Worm (Caenorhabditis elegans) whole organism, L3 larva: ENCODE measurements around the gene haf-3.
"Not testable (repeated sequence)": the region's sequence is repeated elsewhere in the genome, so short reads cannot be mapped to it uniquely, and the experiment has no call there.

Experiments used
- R02D3.7 ChIP-seq: fragments of 150-350 bp; optimal IDR thresholded peaks from 2 replicates; lab custom pipeline; 2014; ENCODE audit warnings: missing biosample characterization, missing genetic modification characterization
- ZK546.5 ChIP-seq: sonication (generic microtip); optimal IDR thresholded peaks from 2 replicates; lab custom pipeline; 2017; ENCODE audit warnings: missing biosample characterization, missing genetic modification characterization
- aly-2 ChIP-seq: fragments of 150-350 bp; optimal IDR thresholded peaks from 2 replicates; lab custom pipeline; 2014; ENCODE audit warnings: missing biosample characterization, missing genetic modification characterization
- ama-1 ChIP-seq: fragments of 150-350 bp; optimal IDR thresholded peaks from 2 replicates; lab custom pipeline; 2018
- ceh-16 ChIP-seq: sonication (generic microtip); optimal IDR thresholded peaks from 2 replicates; lab custom pipeline; 2017; ENCODE audit warnings: missing biosample characterization, missing genetic modification characterization
- ceh-28 ChIP-seq: fragments of 150-350 bp; optimal IDR thresholded peaks from 2 replicates; lab custom pipeline; 2014; ENCODE audit warnings: missing biosample characterization, missing genetic modification reagents, missing genetic modification characterization
- ceh-82 ChIP-seq: fragments of 150-350 bp; optimal IDR thresholded peaks from 2 replicates; lab custom pipeline; 2014; ENCODE audit warnings: missing biosample characterization, missing genetic modification characterization
- ceh-9 ChIP-seq: sonication (generic microtip); optimal IDR thresholded peaks from 2 replicates; lab custom pipeline; 2018; ENCODE audit warnings: missing biosample characterization, missing genetic modification characterization
- daf-12 ChIP-seq: fragments of 150-350 bp; optimal IDR thresholded peaks from 2 replicates; lab custom pipeline; 2014; ENCODE audit warnings: missing biosample characterization, missing genetic modification reagents, missing genetic modification characterization
- egl-27 ChIP-seq: sonication (generic microtip); optimal IDR thresholded peaks from 4 replicates; lab custom pipeline; 2017; ENCODE audit warnings: missing biosample characterization, missing genetic modification reagents, missing genetic modification characterization
- egl-5 ChIP-seq: fragments of 150-350 bp; optimal IDR thresholded peaks from 2 replicates; lab custom pipeline; 2017; ENCODE audit warnings: missing biosample characterization, missing genetic modification reagents, missing genetic modification characterization, inconsistent platforms
- elt-1 ChIP-seq: fragments of 150-350 bp; optimal IDR thresholded peaks from 2 replicates; lab custom pipeline; 2014; ENCODE audit warnings: missing biosample characterization, missing genetic modification characterization
- elt-2 ChIP-seq: sonication (generic microtip); optimal IDR thresholded peaks from 2 replicates; lab custom pipeline; 2016; ENCODE audit warnings: missing genetic modification reagents, mild to moderate bottlenecking, missing genetic modification characterization, missing compliant biosample characterization
- elt-3 ChIP-seq, 3 experiments: fragments of 150-350 bp in 1 of 3; sonication (generic microtip) in 2 of 3; optimal IDR thresholded peaks; 2 replicates in 2 of 3; 4 replicates in 1 of 3; lab custom pipeline; 2014 to 2017; ENCODE audit warnings: missing biosample characterization in 3 of 3, missing genetic modification characterization in 3 of 3
- eor-1 ChIP-seq, 2 experiments: fragments of 150-350 bp; optimal IDR thresholded peaks; 2 replicates each; lab custom pipeline; 2014 to 2018; ENCODE audit warnings: missing biosample characterization in 2 of 2, missing genetic modification characterization in 2 of 2
- fkh-10 ChIP-seq: sonication (generic microtip); optimal IDR thresholded peaks from 2 replicates; lab custom pipeline; 2017; ENCODE audit warnings: missing biosample characterization, missing genetic modification reagents, missing genetic modification characterization
- fkh-2 ChIP-seq: fragments of 150-350 bp; optimal IDR thresholded peaks from 2 replicates; lab custom pipeline; 2014; ENCODE audit warnings: missing biosample characterization, missing genetic modification reagents, missing genetic modification characterization
- fos-1 ChIP-seq: fragments of 150-350 bp; optimal IDR thresholded peaks from 2 replicates; lab custom pipeline; 2014; ENCODE audit warnings: missing biosample characterization, missing genetic modification characterization
- hmg-11 ChIP-seq: sonication (generic microtip); optimal IDR thresholded peaks from 2 replicates; lab custom pipeline; 2016; ENCODE audit warnings: missing genetic modification characterization, missing compliant biosample characterization
- jun-1 ChIP-seq: fragments of 150-350 bp; optimal IDR thresholded peaks from 2 replicates; lab custom pipeline; 2014; ENCODE audit warnings: missing biosample characterization, missing genetic modification reagents, missing genetic modification characterization
- lin-15B ChIP-seq: fragments of 150-350 bp; optimal IDR thresholded peaks from 2 replicates; lab custom pipeline; 2014; ENCODE audit warnings: missing biosample characterization, missing genetic modification characterization
- lin-39 ChIP-seq: fragments of 150-350 bp; optimal IDR thresholded peaks from 2 replicates; lab custom pipeline; 2018; ENCODE audit warnings: missing biosample characterization, missing genetic modification reagents, missing genetic modification characterization
- lsy-12 ChIP-seq: sonication (generic microtip); optimal IDR thresholded peaks from 2 replicates; lab custom pipeline; 2016; ENCODE audit warnings: mild to moderate bottlenecking, missing genetic modification characterization, missing compliant biosample characterization
- mdl-1 ChIP-seq: fragments of 150-350 bp; optimal IDR thresholded peaks from 2 replicates; lab custom pipeline; 2014; ENCODE audit warnings: missing biosample characterization, missing genetic modification characterization
- mml-1 ChIP-seq: fragments of 150-350 bp; sonication (generic microtip); optimal IDR thresholded peaks from 3 replicates; lab custom pipeline; 2014; ENCODE audit warnings: missing biosample characterization, missing genetic modification characterization
- nfya-1 ChIP-seq: sonication (generic microtip); optimal IDR thresholded peaks from 2 replicates; lab custom pipeline; 2017; ENCODE audit warnings: missing genetic modification characterization, mild to moderate bottlenecking, missing compliant biosample characterization, antibody characterized with exemption, moderate library complexity; ENCODE audit not compliant: insufficient read depth
- nhr-11 ChIP-seq: fragments of 150-350 bp; optimal IDR thresholded peaks from 2 replicates; lab custom pipeline; 2014; ENCODE audit warnings: missing biosample characterization, missing genetic modification characterization
- nhr-12 ChIP-seq: fragments of 150-350 bp; optimal IDR thresholded peaks from 2 replicates; lab custom pipeline; 2014; ENCODE audit warnings: missing biosample characterization, missing genetic modification characterization
- nhr-23 ChIP-seq: fragments of 150-350 bp; optimal IDR thresholded peaks from 2 replicates; lab custom pipeline; 2014; ENCODE audit warnings: missing biosample characterization, missing genetic modification reagents, missing genetic modification characterization
- nhr-237 ChIP-seq: fragments of 150-350 bp; optimal IDR thresholded peaks from 2 replicates; lab custom pipeline; 2014; ENCODE audit warnings: missing biosample characterization, missing genetic modification characterization
- nhr-25 ChIP-seq: sonication (generic microtip); optimal IDR thresholded peaks from 2 replicates; lab custom pipeline; 2017; ENCODE audit warnings: missing biosample characterization, missing genetic modification characterization
- nhr-43 ChIP-seq: sonication (generic microtip); optimal IDR thresholded peaks from 2 replicates; lab custom pipeline; 2016; ENCODE audit warnings: mild to moderate bottlenecking, missing genetic modification characterization, missing compliant biosample characterization; ENCODE audit not compliant: poor library complexity, severe bottlenecking
- nhr-67 ChIP-seq: fragments of 150-350 bp; optimal IDR thresholded peaks from 2 replicates; lab custom pipeline; 2014; ENCODE audit warnings: missing biosample characterization, missing genetic modification characterization
- nhr-76 ChIP-seq: fragments of 150-350 bp; sonication (generic microtip); optimal IDR thresholded peaks from 5 replicates; lab custom pipeline; 2014; ENCODE audit warnings: missing biosample characterization, missing genetic modification characterization
- nhr-77 ChIP-seq: fragments of 150-350 bp; optimal IDR thresholded peaks from 2 replicates; lab custom pipeline; 2014; ENCODE audit warnings: missing biosample characterization, missing genetic modification characterization
- pha-4 ChIP-seq: fragments of 150-350 bp; optimal IDR thresholded peaks from 2 replicates; lab custom pipeline; 2014; ENCODE audit warnings: missing biosample characterization, missing genetic modification reagents, missing genetic modification characterization
- pqm-1 ChIP-seq: fragments of 150-350 bp; optimal IDR thresholded peaks from 2 replicates; lab custom pipeline; 2017; ENCODE audit warnings: missing biosample characterization, missing genetic modification characterization, inconsistent platforms
- sea-2 ChIP-seq: fragments of 150-350 bp; sonication (generic microtip); optimal IDR thresholded peaks from 4 replicates; lab custom pipeline; 2014; ENCODE audit warnings: missing biosample characterization, missing genetic modification reagents, missing genetic modification characterization
- skn-1 ChIP-seq: fragments of 150-350 bp; optimal IDR thresholded peaks from 2 replicates; lab custom pipeline; 2014; ENCODE audit warnings: missing biosample characterization, missing genetic modification characterization
- snpc-4 ChIP-seq: fragments of 150-350 bp; optimal IDR thresholded peaks from 2 replicates; lab custom pipeline; 2014; ENCODE audit warnings: missing biosample characterization, missing genetic modification characterization
- tbx-2 ChIP-seq: sonication (generic microtip); optimal IDR thresholded peaks from 2 replicates; lab custom pipeline; 2016; ENCODE audit warnings: mild to moderate bottlenecking, missing genetic modification characterization, missing compliant biosample characterization
- unc-39 ChIP-seq: sonication (generic microtip); optimal IDR thresholded peaks from 4 replicates; lab custom pipeline; 2017; ENCODE audit warnings: missing biosample characterization, missing genetic modification characterization
- unc-62 ChIP-seq: fragments of 150-350 bp; sonication (generic microtip); optimal IDR thresholded peaks from 4 replicates; lab custom pipeline; 2014; ENCODE audit warnings: missing biosample characterization, missing genetic modification reagents, missing genetic modification characterization
- zag-1 ChIP-seq: fragments of 150-350 bp; optimal IDR thresholded peaks from 2 replicates; lab custom pipeline; 2014; ENCODE audit warnings: missing biosample characterization, missing genetic modification characterization
- ztf-4 ChIP-seq: fragments of 150-350 bp; optimal IDR thresholded peaks from 2 replicates; lab custom pipeline; 2014; ENCODE audit warnings: missing biosample characterization, missing genetic modification characterization

Gene haf-3

DNA sequence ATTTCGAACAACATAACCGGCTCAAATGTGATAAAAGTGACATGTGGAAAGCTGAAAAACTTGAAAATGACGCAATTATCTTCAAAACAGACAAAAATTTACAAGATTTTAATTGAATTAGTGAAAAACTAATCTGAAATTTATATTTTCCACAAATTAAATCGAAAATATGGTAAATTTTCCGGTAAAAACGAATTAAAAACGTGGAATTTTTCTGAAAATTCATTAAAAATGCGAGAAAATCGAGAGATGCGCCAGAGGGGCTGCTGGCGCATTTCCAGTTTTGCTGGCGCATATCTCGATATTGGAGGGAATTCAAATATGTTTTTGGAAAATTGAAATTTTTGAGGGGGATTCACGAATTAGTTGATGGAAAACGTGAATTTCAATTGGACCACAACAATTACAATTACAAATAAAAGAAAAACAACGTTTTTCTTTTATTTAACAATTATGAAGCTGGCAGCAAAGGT is at the start of gene haf-3, which contains the start of gene F57A10.2:
TSS of gene haf-3 (minus strand) at position 51 of the 473 bp plus-strand sequence.
TSS of gene F57A10.2 (plus strand) at position 454 of the 473 bp plus-strand sequence.
- TF ChIP-seq lsy-12 (peak; percentile 78), ceh-9 (no peak), egl-27 (tag; lab: Kevin White, UChicago) (peak; percentile 33), aly-2 (tag; lab: Kevin White, UChicago) (peak; percentile 30), daf-12 (tag; lab: Kevin White, UChicago) (peak; percentile 32), ZK546.5 (tag; lab: Kevin White, UChicago) (peak; percentile 33), mdl-1 (tag; lab: Kevin White, UChicago) (no peak), nhr-12 (tag; lab: Kevin White, UChicago) (no peak), nhr-23 (peak; percentile 91), ama-1 (peak; percentile 62), nhr-76 (tag; lab: Kevin White, UChicago) (no peak), snpc-4 (tag; lab: Kevin White, UChicago) (peak; percentile 90), mml-1 (tag; lab: Kevin White, UChicago) (no peak), unc-62 (GFP tag; lab: Kevin White, UChicago) (no peak), nhr-11 (tag; lab: Kevin White, UChicago) (peak; percentile 57), ceh-28 (peak; percentile 78), skn-1 (tag; lab: Kevin White, UChicago) (peak; percentile 49), nfya-1 (tag; lab: Kevin White, UChicago) (peak; percentile 89), pqm-1 (tag; lab: Kevin White, UChicago) (peak; percentile 54), zag-1 (tag; lab: Kevin White, UChicago) (peak; percentile 51), ztf-4 (tag; lab: Kevin White, UChicago) (peak; percentile 17), lin-39 (tag; lab: Kevin White, UChicago) (peak; percentile 62), jun-1 (tag; lab: Kevin White, UChicago) (peak; percentile 74), fos-1 (no peak), nhr-77 (peak; percentile 80), eor-1 (tag; optimal IDR thresholded peaks at IDR 0.05; lab: Kevin White, UChicago) (no peak), nhr-67 (no peak), pha-4 (tag; lab: Kevin White, UChicago) (peak; percentile 94), egl-5 (tag; lab: Kevin White, UChicago) (peak; percentile 80), ceh-16 (no peak), elt-1 (peak; percentile 26), lin-15B (tag; lab: Kevin White, UChicago) (peak; percentile 93), nhr-25 (tag; lab: Kevin White, UChicago) (peak; percentile 85), nhr-237 (no peak), fkh-10 (GFP tag; lab: Kevin White, UChicago) (peak; percentile 34), nhr-43 (peak; percentile 90), R02D3.7 (tag; lab: Kevin White, UChicago) (peak; percentile 87), hmg-11 (tag; lab: Kevin White, UChicago) (peak; percentile 82), sea-2 (GFP tag; lab: Kevin White, UChicago) (no peak), fkh-2 (tag; lab: Kevin White, UChicago) (peak; percentile 33), tbx-2 (peak; percentile 89), ceh-82 (tag; lab: Kevin White, UChicago) (peak; percentile 87), elt-2 (tag; lab: Kevin White, UChicago) (peak; percentile 58), unc-39 (tag; lab: Kevin White, UChicago) (no peak), elt-3 (tag; optimal IDR thresholded peaks at IDR 0.05; lab: Kevin White, UChicago) (no peak)

DNA sequence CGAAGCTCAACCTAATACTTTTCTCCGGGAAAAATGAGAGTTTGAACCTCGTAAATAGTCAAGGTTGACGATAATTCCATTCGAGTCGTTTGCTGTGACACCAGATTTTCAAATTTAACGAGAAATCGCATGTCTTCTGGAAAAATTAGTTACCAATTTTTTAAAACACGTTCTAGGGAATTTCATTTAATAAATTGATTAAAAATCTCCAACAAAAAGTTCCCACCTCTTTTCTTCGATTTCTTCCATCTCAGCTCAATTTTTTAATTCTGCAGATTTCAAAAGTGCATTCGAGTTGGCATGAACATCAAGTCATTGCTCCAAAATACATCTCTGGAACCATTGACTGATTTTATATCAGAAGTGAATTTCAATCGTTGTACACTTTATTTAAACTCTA is 46.0 kb upstream of the haf-3 start, which contains the start of gene nhr-282:
TSS of gene nhr-282 (plus strand) at position 301 of the 400 bp plus-strand sequence.
- not testable (repeated sequence) for TF ChIP-seq lin-39 (tag; lab: Kevin White, UChicago); nhr-76 (tag; lab: Kevin White, UChicago); ceh-16
- TF ChIP-seq, all 47 proteins: peak for 0; not testable (repeated sequence) for 47
